Worm (Caenorhabditis elegans) whole organism, L2 larva: ENCODE measurements around the gene F34D10.3.

ENCODE experiments used
- C34F6.9 ChIP-seq: fragments of 150-350 bp; optimal IDR thresholded peaks from 2 replicates; lab custom pipeline; 2014; ENCODE audit warnings: missing biosample characterization, missing genetic modification characterization
- F13H6.1 ChIP-seq: sonication (generic microtip); optimal IDR thresholded peaks from 2 replicates; lab custom pipeline; 2016; ENCODE audit warnings: missing genetic modification characterization, missing compliant biosample characterization
- R02D3.7 ChIP-seq: fragments of 150-350 bp; optimal IDR thresholded peaks from 2 replicates; lab custom pipeline; 2014; ENCODE audit warnings: missing biosample characterization, missing genetic modification characterization
- Y55F3AM.14 ChIP-seq: fragments of 200-800 bp; sonication (Bioruptor generic); optimal IDR thresholded peaks from 2 replicates; lab custom pipeline; 2018; ENCODE audit warnings: mild to moderate bottlenecking, missing genetic modification characterization, missing compliant biosample characterization
- alr-1 ChIP-seq: fragments of 150-350 bp; optimal IDR thresholded peaks from 2 replicates; lab custom pipeline; 2014; ENCODE audit warnings: missing biosample characterization, missing genetic modification characterization
- aly-2 ChIP-seq: fragments of 150-350 bp; optimal IDR thresholded peaks from 2 replicates; lab custom pipeline; 2014; ENCODE audit warnings: missing biosample characterization, missing genetic modification characterization
- blmp-1 ChIP-seq: sonication (generic microtip); optimal IDR thresholded peaks from 2 replicates; lab custom pipeline; 2017; ENCODE audit warnings: missing genetic modification characterization, mild to moderate bottlenecking, missing compliant biosample characterization, antibody characterized with exemption, moderate library complexity; ENCODE audit not compliant: insufficient read depth
- ceh-16 ChIP-seq: fragments of 150-350 bp; optimal IDR thresholded peaks from 2 replicates; lab custom pipeline; 2014; ENCODE audit warnings: missing biosample characterization, missing genetic modification characterization
- ceh-82 ChIP-seq: fragments of 150-350 bp; optimal IDR thresholded peaks from 2 replicates; lab custom pipeline; 2014; ENCODE audit warnings: missing biosample characterization, missing genetic modification characterization
- crh-2 ChIP-seq: sonication (generic microtip); optimal IDR thresholded peaks from 2 replicates; lab custom pipeline; 2017; ENCODE audit warnings: missing biosample characterization, missing genetic modification characterization
- dmd-4 ChIP-seq: sonication (generic microtip); optimal IDR thresholded peaks from 2 replicates; lab custom pipeline; 2017; ENCODE audit warnings: missing biosample characterization, missing genetic modification characterization
- egl-27 ChIP-seq: sonication (generic microtip); optimal IDR thresholded peaks from 3 replicates; lab custom pipeline; 2017; ENCODE audit warnings: missing biosample characterization, missing genetic modification reagents, missing genetic modification characterization
- elt-1 ChIP-seq: fragments of 150-350 bp; optimal IDR thresholded peaks from 2 replicates; lab custom pipeline; 2014; ENCODE audit warnings: missing biosample characterization, missing genetic modification characterization
- elt-3 ChIP-seq: sonication (generic microtip); optimal IDR thresholded peaks from 2 replicates; lab custom pipeline; 2017; ENCODE audit warnings: missing biosample characterization, missing genetic modification characterization
- fos-1 ChIP-seq: fragments of 150-350 bp; optimal IDR thresholded peaks from 2 replicates; lab custom pipeline; 2014; ENCODE audit warnings: missing biosample characterization, missing genetic modification characterization
- lin-13 ChIP-seq: fragments of 150-350 bp; optimal IDR thresholded peaks from 2 replicates; lab custom pipeline; 2014; ENCODE audit warnings: missing biosample characterization, missing genetic modification reagents, missing genetic modification characterization
- lsy-2 ChIP-seq, 2 experiments: fragments of 150-350 bp in 1 of 2; sonication (generic microtip) in 1 of 2; optimal IDR thresholded peaks; 2 replicates each; lab custom pipeline; 2014 to 2017; ENCODE audit warnings: missing biosample characterization in 2 of 2, missing genetic modification characterization in 2 of 2
- mbf-1 ChIP-seq: sonication (generic microtip); optimal IDR thresholded peaks from 2 replicates; lab custom pipeline; 2017; ENCODE audit warnings: missing biosample characterization, missing genetic modification characterization
- mdl-1 ChIP-seq, 2 experiments: fragments of 150-350 bp in 1 of 2; sonication (generic microtip) in 1 of 2; optimal IDR thresholded peaks; 2 replicates each; lab custom pipeline; 2017; ENCODE audit warnings: missing biosample characterization in 2 of 2, missing genetic modification characterization in 2 of 2
- nhr-10 ChIP-seq: sonication (generic microtip); optimal IDR thresholded peaks from 2 replicates; lab custom pipeline; 2017; ENCODE audit warnings: missing biosample characterization, missing genetic modification characterization
- nhr-129 ChIP-seq: fragments of 150-350 bp; optimal IDR thresholded peaks from 2 replicates; lab custom pipeline; 2014; ENCODE audit warnings: missing biosample characterization, missing genetic modification characterization
- nhr-21 ChIP-seq: fragments of 150-350 bp; optimal IDR thresholded peaks from 2 replicates; lab custom pipeline; 2014; ENCODE audit warnings: missing biosample characterization, missing genetic modification characterization
- nhr-23 ChIP-seq: fragments of 150-350 bp; optimal IDR thresholded peaks from 2 replicates; lab custom pipeline; 2014; ENCODE audit warnings: missing biosample characterization, missing genetic modification reagents, missing genetic modification characterization
- nhr-237 ChIP-seq: fragments of 150-350 bp; optimal IDR thresholded peaks from 2 replicates; lab custom pipeline; 2014; ENCODE audit warnings: missing biosample characterization, missing genetic modification characterization
- nhr-25 ChIP-seq: fragments of 150-350 bp; sonication (generic microtip); optimal IDR thresholded peaks from 3 replicates; lab custom pipeline; 2014; ENCODE audit warnings: missing biosample characterization, missing genetic modification characterization
- nhr-6 ChIP-seq: fragments of 150-350 bp; optimal IDR thresholded peaks from 2 replicates; lab custom pipeline; 2014; ENCODE audit warnings: missing biosample characterization, missing genetic modification characterization
- nhr-77 ChIP-seq: fragments of 150-350 bp; optimal IDR thresholded peaks from 2 replicates; lab custom pipeline; 2014; ENCODE audit warnings: missing biosample characterization, missing genetic modification characterization
- peb-1 ChIP-seq: fragments of 150-350 bp; optimal IDR thresholded peaks from 2 replicates; lab custom pipeline; 2014; ENCODE audit warnings: missing biosample characterization, missing genetic modification characterization
- sem-4 ChIP-seq: fragments of 150-350 bp; optimal IDR thresholded peaks from 2 replicates; lab custom pipeline; 2014; ENCODE audit warnings: missing biosample characterization, missing genetic modification reagents, missing genetic modification characterization
- sma-3 ChIP-seq: sonication (generic microtip); optimal IDR thresholded peaks from 2 replicates; lab custom pipeline; 2016; ENCODE audit warnings: missing genetic modification reagents, missing genetic modification characterization, missing compliant biosample characterization
- sma-9 ChIP-seq, 2 experiments: fragments of 150-350 bp in 1 of 2; sonication (generic microtip) in 1 of 2; optimal IDR thresholded peaks; 2 replicates each; lab custom pipeline; 2014 to 2016; ENCODE audit warnings: missing genetic modification characterization in 2 of 2, mild to moderate bottlenecking in 1 of 2, missing biosample characterization in 1 of 2, missing compliant biosample characterization in 1 of 2, missing genetic modification reagents in 1 of 2, moderate library complexity in 1 of 2
- snpc-4 ChIP-seq: fragments of 150-350 bp; optimal IDR thresholded peaks from 2 replicates; lab custom pipeline; 2014; ENCODE audit warnings: missing biosample characterization, missing genetic modification characterization
- unc-39 ChIP-seq: fragments of 150-350 bp; optimal IDR thresholded peaks from 2 replicates; lab custom pipeline; 2014; ENCODE audit warnings: missing biosample characterization, missing genetic modification characterization
- unc-55 ChIP-seq: fragments of 150-350 bp; sonication (generic microtip); optimal IDR thresholded peaks from 3 replicates; lab custom pipeline; 2014; ENCODE audit warnings: missing biosample characterization, missing genetic modification reagents, missing genetic modification characterization
- unc-62 ChIP-seq: fragments of 150-350 bp; optimal IDR thresholded peaks from 2 replicates; lab custom pipeline; 2014; ENCODE audit warnings: missing biosample characterization, missing genetic modification reagents, missing genetic modification characterization
- zag-1 ChIP-seq: fragments of 150-350 bp; optimal IDR thresholded peaks from 2 replicates; lab custom pipeline; 2014; ENCODE audit warnings: missing biosample characterization, missing genetic modification characterization
- ztf-1 ChIP-seq: fragments of 200-800 bp; sonication (Bioruptor generic); conservative IDR thresholded peaks from 2 replicates; pipeline ENCODE4 v1.3.6; 2022; ENCODE audit warnings: missing genetic modification characterization, missing compliant biosample characterization
- ztf-11 ChIP-seq: sonication (generic microtip); optimal IDR thresholded peaks from 2 replicates; lab custom pipeline; 2017; ENCODE audit warnings: missing biosample characterization, missing genetic modification characterization
- ztf-4 ChIP-seq: fragments of 150-350 bp; optimal IDR thresholded peaks from 2 replicates; lab custom pipeline; 2014; ENCODE audit warnings: missing biosample characterization, missing genetic modification characterization

Gene F34D10.3

DNA sequence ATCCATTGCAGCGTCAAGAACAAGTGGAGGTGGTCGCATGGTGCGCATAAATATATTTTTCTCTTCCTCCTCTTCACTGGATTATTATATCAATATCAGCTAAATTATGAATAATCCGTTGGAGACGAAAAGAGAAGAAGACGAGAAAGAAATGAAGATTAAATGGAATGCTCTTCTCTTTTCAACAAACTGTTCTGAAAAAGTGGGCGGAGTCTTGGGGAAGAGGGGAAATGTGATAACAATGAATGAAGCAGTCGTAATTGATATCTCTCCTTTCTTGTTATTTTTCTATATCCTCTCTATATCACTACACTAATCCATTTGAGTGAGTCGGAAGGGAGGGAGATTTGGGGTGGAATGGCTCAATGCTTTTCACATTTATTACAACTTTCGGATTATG, 25.3 kb downstream of the F34D10.3 start, which contains the start of gene arcp-1:
Gene arcp-1, minus strand, starts transcription at position 101 of the 400 bp plus-strand sequence.
- TF ChIP-seq nhr-6 (no peak), sma-3 (GFP tag; lab: Kevin White, UChicago) (no peak), egl-27 (no peak), F13H6.1 (no peak), peb-1 (tag; lab: Kevin White, UChicago) (no peak), sma-9 (GFP tag; optimal IDR thresholded peaks at IDR 0.05; lab: Kevin White, UChicago) (no peak), sma-9 (tag; optimal IDR thresholded peaks at IDR 0.05; lab: Kevin White, UChicago) (no peak), nhr-25 (tag; lab: Kevin White, UChicago) (no peak), ztf-11 (tag; lab: Kevin White, UChicago) (no peak), Y55F3AM.14 (GFP tag; lab: Kevin White, UChicago) (no peak), alr-1 (tag; lab: Kevin White, UChicago) (no peak), unc-62 (GFP tag; lab: Kevin White, UChicago) (no peak), lsy-2 (tag; optimal IDR thresholded peaks at IDR 0.05; lab: Kevin White, UChicago) (no peak), crh-2 (no peak), R02D3.7 (tag; lab: Kevin White, UChicago) (no peak), nhr-21 (tag; lab: Kevin White, UChicago) (no peak), ztf-1 (no peak), nhr-129 (no peak), ztf-4 (tag; lab: Kevin White, UChicago) (no peak)

DNA sequence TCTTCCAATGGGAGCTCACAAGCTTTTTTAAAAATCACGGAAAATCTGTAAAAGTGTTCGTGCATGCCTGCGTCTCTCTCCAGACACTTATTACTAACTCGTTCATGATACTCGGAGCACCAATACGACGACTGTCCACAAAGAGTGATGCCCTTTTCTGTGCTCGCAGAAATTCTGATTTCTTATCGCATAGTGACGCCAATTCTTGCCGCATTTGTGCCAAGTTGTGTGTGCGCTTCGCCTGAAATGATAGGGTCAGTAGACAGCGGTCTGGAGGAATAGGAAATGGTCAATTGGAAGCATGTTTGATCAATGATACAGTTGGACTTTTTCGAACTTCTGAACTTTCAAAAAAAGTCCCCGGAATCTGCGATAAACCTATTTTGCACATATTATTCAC, 30.0 kb downstream of the F34D10.3 start:
- TF ChIP-seq fos-1 (tag; lab: Kevin White, UChicago): peak; percentile 87
- TF ChIP-seq crh-2: no peak

DNA sequence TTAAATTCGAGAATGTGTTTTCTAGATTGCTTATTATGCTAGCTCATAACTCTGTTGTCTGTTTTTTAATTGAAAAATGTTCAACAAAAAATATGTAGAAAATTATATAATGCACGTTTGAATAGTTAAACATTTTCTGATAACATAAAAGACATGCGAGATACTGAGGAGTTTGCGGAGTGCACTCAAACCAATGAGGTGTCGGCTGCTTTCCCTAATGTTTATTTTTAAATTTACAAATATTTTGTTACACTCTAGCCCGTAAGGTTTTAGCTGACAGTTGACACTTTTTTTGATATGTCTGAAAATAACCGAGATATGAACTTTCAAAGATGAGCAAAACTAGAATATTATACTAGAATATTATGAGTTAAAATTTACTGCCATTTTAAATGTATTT, 30.5 kb downstream of the F34D10.3 start:
- TF ChIP-seq elt-3 (no peak), snpc-4 (peak; percentile 13), peb-1 (tag; lab: Kevin White, UChicago) (no peak)

DNA sequence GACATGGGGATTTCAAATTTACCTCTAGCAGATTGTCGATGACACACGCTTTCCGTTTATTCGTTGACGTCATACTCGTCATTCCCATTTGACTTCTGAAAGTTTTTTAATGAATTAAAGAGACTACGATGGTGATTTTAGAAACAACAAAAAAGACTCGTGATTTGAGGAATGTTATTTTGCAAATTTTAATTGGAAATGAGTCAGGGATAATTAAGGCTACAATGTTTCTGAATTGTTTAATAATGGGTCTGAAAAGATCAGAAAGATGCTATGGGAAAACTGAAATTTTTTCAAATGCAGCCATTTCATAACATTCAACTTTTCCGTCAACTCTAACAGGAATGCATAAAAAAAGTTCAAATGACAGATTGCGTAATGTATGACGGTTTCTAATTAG, 31.4 kb downstream of the F34D10.3 start, which contains the start of gene C44F1.1:
Gene C44F1.1, minus strand, starts transcription at position 101 of the 400 bp plus-strand sequence.
- TF ChIP-seq nhr-23 (tag; lab: Kevin White, UChicago) (no peak), unc-39 (tag; lab: Kevin White, UChicago) (no peak), sem-4 (tag; lab: Kevin White, UChicago) (no peak), zag-1 (tag; lab: Kevin White, UChicago) (no peak), snpc-4 (no peak), crh-2 (no peak), sma-3 (GFP tag; lab: Kevin White, UChicago) (no peak), nhr-77 (tag; lab: Kevin White, UChicago) (no peak), blmp-1 (no peak), mbf-1 (tag; lab: Kevin White, UChicago) (no peak), nhr-129 (no peak), ztf-4 (tag; lab: Kevin White, UChicago) (no peak), fos-1 (tag; lab: Kevin White, UChicago) (no peak), C34F6.9 (tag; lab: Kevin White, UChicago) (no peak), nhr-25 (tag; lab: Kevin White, UChicago) (no peak), unc-62 (GFP tag; lab: Kevin White, UChicago) (no peak), dmd-4 (tag; lab: Kevin White, UChicago) (no peak), elt-1 (tag; lab: Kevin White, UChicago) (no peak)

DNA sequence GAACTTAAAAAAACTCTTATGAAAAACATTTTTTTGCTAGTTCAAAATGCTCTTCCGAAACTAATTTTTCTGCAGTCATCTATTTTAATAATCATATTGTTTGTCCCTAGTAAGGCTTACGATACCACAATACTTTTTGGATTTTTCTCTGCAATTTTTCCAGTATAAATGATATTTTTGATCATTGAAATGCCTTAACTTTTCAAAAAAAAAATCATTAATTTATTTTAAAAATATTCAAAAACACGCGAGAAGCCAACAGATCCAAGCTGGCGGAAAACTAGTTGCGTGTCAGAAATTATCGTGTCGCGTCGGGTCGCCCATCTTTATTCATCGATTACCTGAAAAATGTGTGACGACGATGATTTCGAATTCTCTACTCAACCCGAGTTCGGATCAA, 34.1 kb downstream of the F34D10.3 start, which contains the start of gene gmeb-3:
Gene gmeb-3, plus strand, starts transcription at position 301 of the 400 bp plus-strand sequence.
- TF ChIP-seq ceh-82 (tag; lab: Kevin White, UChicago) (no peak), nhr-6 (no peak), ztf-1 (no peak), unc-39 (tag; lab: Kevin White, UChicago) (no peak)

DNA sequence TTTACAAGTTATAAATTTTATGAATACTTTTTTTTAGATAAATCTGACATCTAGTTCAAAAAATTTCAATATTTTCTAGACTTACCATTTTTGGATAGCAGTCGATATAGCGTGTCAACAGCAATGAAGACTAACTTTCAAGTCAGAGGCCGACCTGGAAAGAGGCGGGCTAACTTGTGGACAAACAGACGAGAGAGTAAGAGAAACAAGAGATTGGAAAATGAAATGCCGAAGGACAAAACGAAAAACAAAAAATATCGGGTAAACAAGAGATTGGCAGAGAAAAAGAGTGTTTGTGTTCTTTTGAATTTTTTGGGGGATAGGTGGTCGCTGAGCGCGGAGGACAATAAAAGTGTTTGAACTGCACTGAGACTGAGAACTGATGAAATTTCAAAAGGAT, 39.1 kb downstream of the F34D10.3 start, which contains the start of gene lec-4:
Gene lec-4, minus strand, starts transcription at position 154 of the 400 bp plus-strand sequence.
- TF ChIP-seq mdl-1 (tag; optimal IDR thresholded peaks at IDR 0.05; lab: Kevin White, UChicago): no peak
- TF ChIP-seq nhr-10: no peak
- no peak for TF ChIP-seq nhr-77 (tag; lab: Kevin White, UChicago)
- peak; percentile 67 for TF ChIP-seq nhr-129
- TF ChIP-seq unc-62 (GFP tag; lab: Kevin White, UChicago): no peak
- no peak for TF ChIP-seq dmd-4 (tag; lab: Kevin White, UChicago)
- TF ChIP-seq snpc-4: no peak
- TF ChIP-seq aly-2 (tag; lab: Kevin White, UChicago): no peak
- no peak for TF ChIP-seq alr-1 (tag; lab: Kevin White, UChicago)
- TF ChIP-seq sma-9 (GFP tag; optimal IDR thresholded peaks at IDR 0.05; lab: Kevin White, UChicago): peak; percentile 43
- TF ChIP-seq sma-9 (tag; optimal IDR thresholded peaks at IDR 0.05; lab: Kevin White, UChicago): no peak
- TF ChIP-seq nhr-23 (tag; lab: Kevin White, UChicago): no peak
- no peak for TF ChIP-seq nhr-237
- TF ChIP-seq nhr-21 (tag; lab: Kevin White, UChicago): no peak
- TF ChIP-seq sma-3 (GFP tag; lab: Kevin White, UChicago): peak; percentile 48
- TF ChIP-seq unc-39 (tag; lab: Kevin White, UChicago): no peak
- peak; percentile 9 for TF ChIP-seq blmp-1
- peak; percentile 40 for TF ChIP-seq nhr-25 (tag; lab: Kevin White, UChicago)
- no peak for TF ChIP-seq R02D3.7 (tag; lab: Kevin White, UChicago)
- peak; percentile 65 for TF ChIP-seq C34F6.9 (tag; lab: Kevin White, UChicago)
- no peak for TF ChIP-seq ztf-4 (tag; lab: Kevin White, UChicago)
- no peak for TF ChIP-seq ceh-82 (tag; lab: Kevin White, UChicago)
- peak; percentile 62 for TF ChIP-seq crh-2
- peak; percentile 7 to 68 for TF ChIP-seq lsy-2 (tag; optimal IDR thresholded peaks at IDR 0.05; lab: Kevin White, UChicago)
- no peak for TF ChIP-seq ztf-1
- no peak for TF ChIP-seq ceh-16 (tag; lab: Kevin White, UChicago)
- TF ChIP-seq lin-13 (GFP tag; lab: Kevin White, UChicago): peak; percentile 3
- TF ChIP-seq unc-55 (GFP tag; lab: Kevin White, UChicago): peak; percentile 61
